Fruit fly (Drosophila melanogaster) whole organism, prepupa: ENCODE data around the gene Cpr62Bb.

Experiments
- Blimp-1 ChIP-seq: fragments of 200-800 bp; sonication (Bioruptor generic); optimal IDR thresholded peaks from 3 replicates; lab custom pipeline; 2017; ENCODE audit warnings: missing biosample characterization, missing genetic modification characterization, mild to moderate bottlenecking, moderate library complexity, missing genetic modification reagents
- CG10669 ChIP-seq: fragments of 200-800 bp; sonication (Bioruptor generic); optimal IDR thresholded peaks from 3 replicates; lab custom pipeline; 2018; ENCODE audit warnings: missing biosample characterization, mild to moderate bottlenecking, missing genetic modification characterization, moderate library complexity
- CG4318 ChIP-seq: fragments of 200-800 bp; sonication (Bioruptor generic); optimal IDR thresholded peaks from 3 replicates; lab custom pipeline; 2017; ENCODE audit warnings: missing biosample characterization, mild to moderate bottlenecking, missing genetic modification characterization
- CG6276 ChIP-seq: fragments of 200-800 bp; sonication (Bioruptor generic); optimal IDR thresholded peaks from 2 replicates; lab custom pipeline; 2017; ENCODE audit warnings: missing biosample characterization, mild to moderate bottlenecking, missing genetic modification characterization
- Ets21C ChIP-seq: fragments of 200-800 bp; sonication (Bioruptor generic); optimal IDR thresholded peaks from 3 replicates; lab custom pipeline; 2016; ENCODE audit warnings: missing biosample characterization, missing genetic modification characterization
- fkh ChIP-seq: fragments of 200-800 bp; sonication (Bioruptor generic); optimal IDR thresholded peaks from 3 replicates; lab custom pipeline; 2017; ENCODE audit warnings: missing biosample characterization, mild to moderate bottlenecking, missing genetic modification characterization, moderate library complexity
- ss ChIP-seq, 2 experiments: fragments of 200-800 bp; sonication (Bioruptor generic); optimal IDR thresholded peaks; 2 replicates in 1 of 2; 3 replicates in 1 of 2; lab custom pipeline; 2017 to 2018; ENCODE audit warnings: mild to moderate bottlenecking in 2 of 2, missing biosample characterization in 2 of 2, missing genetic modification characterization in 2 of 2, moderate library complexity in 1 of 2
- svp ChIP-seq: fragments of 200-800 bp; sonication (Bioruptor generic); peaks from one replicate; lab custom pipeline; 2016; ENCODE audit warnings: missing biosample characterization, missing genetic modification characterization

dm6 chr3L:1844600-1844999, 9.6 kb upstream of the Cpr62Bb start:
- no peak for TF ChIP-seq Ets21C (GFP tag; lab: Kevin White, UChicago)
- TF ChIP-seq CG10669 (GFP tag; lab: Kevin White, UChicago), result no peak
- TF ChIP-seq CG4318, result peak; percentile 15
- no peak for TF ChIP-seq fkh (GFP tag; lab: Kevin White, UChicago)
- peak; percentile 66 for TF ChIP-seq CG6276
- TF ChIP-seq Blimp-1, result no peak
- TF ChIP-seq svp, result no peak
- no peak for TF ChIP-seq ss (GFP tag; optimal IDR thresholded peaks at IDR 0.05; lab: Kevin White, UChicago)
